Fruit fly (Drosophila melanogaster): ENCODE measurements around the gene Desi.

The Desi gene

dm6 chr3R:10784058-10784499 lies 4.7 kb downstream of the Desi start, which contains the start of the genes mRpL37 and Rbp1 (continued):
- no peak for TF ChIP-seq ss (GFP tag; optimal IDR thresholded peaks at IDR 0.05)
- TF ChIP-seq CG8319 (GFP tag; optimal IDR thresholded peaks at IDR 0.05) = no peak
- TF ChIP-seq CG6854 (GFP tag; optimal IDR thresholded peaks at IDR 0.05) = no peak
- no peak for TF ChIP-seq CG6163 (GFP tag; IDR thresholded peaks at IDR 0.05)
- no peak for TF ChIP-seq CG7368 (GFP tag; optimal IDR thresholded peaks at IDR 0.05)
- no peak for TF ChIP-seq salr (GFP tag; optimal IDR thresholded peaks at IDR 0.05)
- TF ChIP-seq Sox14 (GFP tag; optimal IDR thresholded peaks at IDR 0.05) = peak; percentile 65
- no peak for TF ChIP-seq Eip75B (GFP tag; optimal IDR thresholded peaks at IDR 0.05)
- no peak for TF ChIP-seq CG3919 (GFP tag; optimal IDR thresholded peaks at IDR 0.05)
- TF ChIP-seq eg (GFP tag; IDR thresholded peaks at IDR 0.05) = no peak
- peak; percentile 72 for TF ChIP-seq Hr39 (GFP tag; optimal IDR thresholded peaks at IDR 0.05)
- TF ChIP-seq spab (GFP tag; optimal IDR thresholded peaks at IDR 0.05) = no peak
- TF ChIP-seq cyc (GFP tag; optimal IDR thresholded peaks at IDR 0.05) = peak; percentile 74
- peak; percentile 74 for TF ChIP-seq CG10631 (GFP tag; optimal IDR thresholded peaks at IDR 0.05)
- TF ChIP-seq CG8632 (GFP tag; optimal IDR thresholded peaks at IDR 0.05) = peak; percentile 52
- TF ChIP-seq Sox15 (GFP tag; optimal IDR thresholded peaks at IDR 0.05) = peak; percentile 67
- no peak for TF ChIP-seq Eip93F (GFP tag; optimal IDR thresholded peaks at IDR 0.05)

DNA sequence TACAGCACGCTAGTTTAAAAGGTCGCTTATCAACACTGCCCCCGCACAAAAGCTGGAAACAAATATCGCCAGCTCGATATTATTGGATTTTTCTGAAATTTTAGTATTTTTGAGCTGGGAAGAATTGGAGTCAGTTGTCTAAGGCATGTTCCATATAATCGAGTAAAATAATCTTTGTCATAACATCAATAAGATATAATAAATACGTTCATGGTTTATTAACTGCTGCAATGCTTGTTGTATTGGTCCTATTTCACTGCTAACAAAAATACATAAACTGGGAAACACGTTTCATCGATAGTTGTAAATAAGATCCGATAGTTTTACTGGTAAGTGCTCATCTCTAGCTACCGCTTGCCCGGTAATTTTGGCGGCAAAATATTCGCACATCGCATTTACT lies 8.8 kb downstream of the Desi start, which contains the start of the genes Art1 and Mcm5:
Gene Art1, minus strand, starts transcription at position 41 of the 400 bp plus-strand sequence.
Gene Mcm5, plus strand, starts transcription at position 339 of the 400 bp plus-strand sequence.
- TF ChIP-seq CG3032 (tag; optimal IDR thresholded peaks at IDR 0.05) = peak; percentile 48
- TF ChIP-seq CG31627 (GFP tag; optimal IDR thresholded peaks at IDR 0.05) = peak; percentile 60
- TF ChIP-seq CG3919 (GFP tag; optimal IDR thresholded peaks at IDR 0.05) = no peak
- no peak for TF ChIP-seq Eip93F (GFP tag; optimal IDR thresholded peaks at IDR 0.05)
- TF ChIP-seq lz (GFP tag; optimal IDR thresholded peaks at IDR 0.05) = peak; percentile 53
- TF ChIP-seq Hr39 (GFP tag; optimal IDR thresholded peaks at IDR 0.05) = peak; percentile 53
- TF ChIP-seq CG32006 (GFP tag; optimal IDR thresholded peaks at IDR 0.05) = no peak
- no peak for TF ChIP-seq fd85E (GFP tag; optimal IDR thresholded peaks at IDR 0.05)
- TF ChIP-seq vri (GFP tag; optimal IDR thresholded peaks at IDR 0.05) = no peak
- peak; percentile 46 for TF ChIP-seq cyc (GFP tag; optimal IDR thresholded peaks at IDR 0.05)
- TF ChIP-seq esn (GFP tag; optimal IDR thresholded peaks at IDR 0.05) = peak; percentile 58
- no peak for TF ChIP-seq CG7368 (GFP tag; optimal IDR thresholded peaks at IDR 0.05)
- peak; percentile 40 for TF ChIP-seq Ets21C (GFP tag; optimal IDR thresholded peaks at IDR 0.05)
- no peak for TF ChIP-seq fkh (GFP tag; optimal IDR thresholded peaks at IDR 0.05)
- no peak for TF ChIP-seq Hr38 (GFP tag; optimal IDR thresholded peaks at IDR 0.05)
- TF ChIP-seq CG1621 (tag; optimal IDR thresholded peaks at IDR 0.05) = no peak
- TF ChIP-seq Smox (GFP tag; optimal IDR thresholded peaks at IDR 0.05) = no peak
- TF ChIP-seq Sox14 (GFP tag; optimal IDR thresholded peaks at IDR 0.05) = peak; percentile 72
- peak; percentile 49 for TF ChIP-seq topi (GFP tag; optimal IDR thresholded peaks at IDR 0.05)
- TF ChIP-seq ss (GFP tag; optimal IDR thresholded peaks at IDR 0.05) = no peak
- no peak for TF ChIP-seq acj6 (GFP tag; optimal IDR thresholded peaks at IDR 0.05)
- peak; percentile 50 for TF ChIP-seq CG10631 (GFP tag; optimal IDR thresholded peaks at IDR 0.05)
- peak; percentile 14 for TF ChIP-seq CG8632 (GFP tag; optimal IDR thresholded peaks at IDR 0.05)
- TF ChIP-seq CG6792 (GFP tag; optimal IDR thresholded peaks at IDR 0.05) = no peak
- peak; percentile 20 for TF ChIP-seq pdm3 (GFP tag; optimal IDR thresholded peaks at IDR 0.05)
- TF ChIP-seq CG6808 (GFP tag; optimal IDR thresholded peaks at IDR 0.05) = no peak
- peak; percentile 2 for TF ChIP-seq Hr4 (GFP tag; optimal IDR thresholded peaks at IDR 0.05)

DNA sequence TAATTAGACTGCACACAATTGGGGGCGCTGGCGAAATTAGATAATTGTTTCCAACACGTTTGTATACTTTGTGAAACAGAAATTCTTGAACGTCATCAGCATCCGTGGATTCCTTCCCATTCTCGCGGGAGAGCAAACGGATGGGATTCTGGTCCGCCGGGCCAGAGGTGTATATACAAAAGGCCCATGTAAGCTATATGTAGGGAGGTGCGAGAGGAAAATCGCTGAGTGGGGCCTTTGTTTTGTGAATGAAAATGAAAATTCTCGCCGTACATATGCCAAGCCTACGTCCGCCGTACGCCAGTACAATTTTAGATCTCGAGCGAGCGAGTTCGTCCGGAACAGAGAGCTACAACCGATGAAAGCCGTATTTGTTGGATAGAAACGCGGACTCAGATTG lies 13.2 kb downstream of the Desi start, which contains the start of gene CG14687:
Gene CG14687, plus strand, starts transcription at position 301 of the 400 bp plus-strand sequence.
- TF ChIP-seq eg (GFP tag; IDR thresholded peaks at IDR 0.05) (no peak), CG16779 (tag; optimal IDR thresholded peaks at IDR 0.05) (no peak), CG4318 (GFP tag; optimal IDR thresholded peaks at IDR 0.05) (no peak), CG34406 (GFP tag; optimal IDR thresholded peaks at IDR 0.05) (no peak), CG11294 (GFP tag; IDR thresholded peaks at IDR 0.05) (no peak), CG15336 (GFP tag; IDR thresholded peaks at IDR 0.05) (no peak), Ets21C (GFP tag; optimal IDR thresholded peaks at IDR 0.05) (no peak), spab (GFP tag; optimal IDR thresholded peaks at IDR 0.05) (no peak), Hr39 (GFP tag; optimal IDR thresholded peaks at IDR 0.05) (no peak), CG6854 (GFP tag; optimal IDR thresholded peaks at IDR 0.05) (no peak), fkh (GFP tag; optimal IDR thresholded peaks at IDR 0.05) (no peak), CG32006 (GFP tag; optimal IDR thresholded peaks at IDR 0.05) (no peak), CG6808 (GFP tag; optimal IDR thresholded peaks at IDR 0.05) (no peak), CG8632 (GFP tag; optimal IDR thresholded peaks at IDR 0.05) (no peak), CG31627 (GFP tag; optimal IDR thresholded peaks at IDR 0.05) (no peak), CG1621 (tag; optimal IDR thresholded peaks at IDR 0.05) (no peak), topi (GFP tag; optimal IDR thresholded peaks at IDR 0.05) (no peak), lz (GFP tag; optimal IDR thresholded peaks at IDR 0.05) (no peak)
